Fruit fly (Drosophila melanogaster): ENCODE data around the gene Gr93d.

Gene Gr93d

dm6 chr3R:21855469-21855826 is 9.0 kb upstream of the Gr93d start:
- TF ChIP-seq noc (tag; optimal IDR thresholded peaks at IDR 0.05) = no peak

- no peak for TF ChIP-seq noc (tag; optimal IDR thresholded peaks at IDR 0.05)
Observed at dm6 chr3R:21854574-21855468, 8.4 kb upstream of the Gr93d start.

dm6 chr3R:21853618-21854573 is 7.4 kb upstream of the Gr93d start:
- no peak for TF ChIP-seq noc (tag; optimal IDR thresholded peaks at IDR 0.05)

dm6 chr3R:21852579-21853233 is 6.2 kb upstream of the Gr93d start:
- TF ChIP-seq noc (tag; optimal IDR thresholded peaks at IDR 0.05) = peak; percentile 23

dm6 chr3R:21851592-21852578 is 5.4 kb upstream of the Gr93d start:
- TF ChIP-seq noc (tag; optimal IDR thresholded peaks at IDR 0.05) = no peak

dm6 chr3R:21849988-21850460 is 3.6 kb upstream of the Gr93d start:
- no peak for TF ChIP-seq noc (tag; optimal IDR thresholded peaks at IDR 0.05)

dm6 chr3R:21848987-21849442 is 2.6 kb upstream of the Gr93d start:
- peak; percentile 52 for TF ChIP-seq noc (tag; optimal IDR thresholded peaks at IDR 0.05)

dm6 chr3R:21848271-21848670 is 1.8 kb upstream of the Gr93d start:
- no peak for TF ChIP-seq noc (tag; optimal IDR thresholded peaks at IDR 0.05)

- no peak for TF ChIP-seq noc (tag; optimal IDR thresholded peaks at IDR 0.05)
Observed at dm6 chr3R:21847438-21847837, 979 bp upstream of the Gr93d start.

- TF ChIP-seq noc (tag; optimal IDR thresholded peaks at IDR 0.05) = no peak
Observed at dm6 chr3R:21845165-21845564, 1.3 kb downstream of the Gr93d start, which contains the start of gene Gr93c. TSS of gene Gr93c (minus strand) at chr3R:21845265.

dm6 chr3R:21843665-21844064 is 2.8 kb downstream of the Gr93d start, which contains the start of gene Gr93b:
TSS of gene Gr93b (minus strand) at chr3R:21843765.
- TF ChIP-seq noc (tag; optimal IDR thresholded peaks at IDR 0.05) = no peak

dm6 chr3R:21841474-21842376 is 4.7 kb downstream of the Gr93d start:
- no peak for TF ChIP-seq noc (tag; optimal IDR thresholded peaks at IDR 0.05)

dm6 chr3R:21840432-21840831 is 6.0 kb downstream of the Gr93d start:
- no peak for TF ChIP-seq noc (tag; optimal IDR thresholded peaks at IDR 0.05)

Measured in whole organism, larva.